Worm (Caenorhabditis elegans) whole organism, young adult: ENCODE measurements around the gene mcm-7.

Experiments
- B0035.1 ChIP-seq: sonication (generic microtip); optimal IDR thresholded peaks from 2 replicates; lab custom pipeline; 2016; ENCODE audit warnings: missing genetic modification characterization, mild to moderate bottlenecking, missing compliant biosample characterization, missing genotype, missing genetic modification reagents
- B0261.1 ChIP-seq: sonication (generic microtip); optimal IDR thresholded peaks from 2 replicates; lab custom pipeline; 2016; ENCODE audit warnings: mild to moderate bottlenecking, missing genetic modification characterization, moderate library complexity, missing compliant biosample characterization
- C06A6.2 ChIP-seq: fragments of 200-800 bp; sonication (Bioruptor generic); conservative IDR thresholded peaks from 2 replicates; pipeline ENCODE4 v1.3.6; 2022; ENCODE audit warnings: missing genetic modification characterization, missing compliant biosample characterization
- F10E7.11 ChIP-seq: sonication (generic microtip); optimal IDR thresholded peaks from 2 replicates; lab custom pipeline; 2017; ENCODE audit warnings: mild to moderate bottlenecking, missing genetic modification characterization, moderate library complexity, missing compliant biosample characterization
- F22D6.2 ChIP-seq: sonication (generic microtip); optimal IDR thresholded peaks from 2 replicates; lab custom pipeline; 2016; ENCODE audit warnings: mild to moderate bottlenecking, missing genetic modification characterization, missing compliant biosample characterization
- F49E8.2 ChIP-seq: sonication (generic microtip); optimal IDR thresholded peaks from 3 replicates; lab custom pipeline; 2017; ENCODE audit warnings: missing genetic modification characterization, mild to moderate bottlenecking, missing compliant biosample characterization, antibody characterized with exemption, moderate library complexity; ENCODE audit not compliant: insufficient read depth
- K12H6.12 ChIP-seq: fragments of 200-800 bp; sonication (Bioruptor generic); optimal IDR thresholded peaks from 2 replicates; lab custom pipeline; 2018; ENCODE audit warnings: mild to moderate bottlenecking, missing genetic modification characterization, missing compliant biosample characterization
- Y56A3A.18 ChIP-seq: fragments of 200-800 bp; sonication (Bioruptor generic); IDR thresholded peaks from 2 replicates; pipeline ENCODE4 v1.3.6; 2022; ENCODE audit warnings: missing genetic modification reagents, missing genetic modification characterization, missing compliant biosample characterization
- aptf-3 ChIP-seq: fragments of 200-800 bp; sonication (Bioruptor generic); IDR thresholded peaks from 2 replicates; pipeline ENCODE4 v1.3.6; 2022; ENCODE audit warnings: missing genetic modification characterization, missing compliant biosample characterization
- athp-1 ChIP-seq: sonication (generic microtip); optimal IDR thresholded peaks from 2 replicates; lab custom pipeline; 2017; ENCODE audit warnings: mild to moderate bottlenecking, missing genetic modification characterization, missing compliant biosample characterization
- attf-6 ChIP-seq: fragments of 200-800 bp; sonication (Bioruptor generic); IDR thresholded peaks from 2 replicates; pipeline ENCODE4 v1.3.6; 2022; ENCODE audit warnings: missing genetic modification reagents, missing genetic modification characterization, missing compliant biosample characterization
- cebp-1 ChIP-seq, 2 experiments: fragments of 200-800 bp in 1 of 2; sonication (Bioruptor generic) in 1 of 2; sonication (generic microtip) in 1 of 2; IDR thresholded peaks in 1 of 2; optimal IDR thresholded peaks in 1 of 2; 2 replicates each; pipeline versions ENCODE4 v1.3.6 to Lab custom; 2017 to 2022; ENCODE audit warnings: missing compliant biosample characterization in 2 of 2, missing genetic modification characterization in 2 of 2, mild to moderate bottlenecking in 1 of 2, missing genetic modification reagents in 1 of 2, moderate library complexity in 1 of 2
- ceh-27 ChIP-seq: fragments of 200-800 bp; sonication (Bioruptor generic); optimal IDR thresholded peaks from 2 replicates; lab custom pipeline; 2018; ENCODE audit warnings: mild to moderate bottlenecking, missing genetic modification characterization, moderate library complexity, missing compliant biosample characterization
- die-1 ChIP-seq: sonication (generic microtip); optimal IDR thresholded peaks from 2 replicates; lab custom pipeline; 2016; ENCODE audit warnings: missing genotype, mild to moderate bottlenecking, missing genetic modification characterization, missing compliant biosample characterization
- dox-1 ChIP-seq: fragments of 200-800 bp; sonication (Bioruptor generic); IDR thresholded peaks from 2 replicates; pipeline ENCODE4 v1.3.6; 2022; ENCODE audit warnings: missing genetic modification reagents, missing genetic modification characterization, missing compliant biosample characterization
- ekl-4 ChIP-seq: fragments of 200-800 bp; sonication (Bioruptor generic); IDR thresholded peaks from 2 replicates; pipeline ENCODE4 v1.3.6; 2022; ENCODE audit warnings: missing genetic modification reagents, missing genetic modification characterization, missing compliant biosample characterization
- fkh-3 ChIP-seq: sonication (generic microtip); optimal IDR thresholded peaks from 2 replicates; lab custom pipeline; 2016; ENCODE audit warnings: mild to moderate bottlenecking, missing genetic modification characterization, missing compliant biosample characterization
- hmg-20 ChIP-seq: fragments of 200-800 bp; sonication (Bioruptor generic); IDR thresholded peaks from 2 replicates; pipeline ENCODE4 v1.3.6; 2022; ENCODE audit warnings: missing genetic modification reagents, missing genetic modification characterization, missing compliant biosample characterization
- lin-26 ChIP-seq: fragments of 200-800 bp; sonication (Bioruptor generic); IDR thresholded peaks from 2 replicates; pipeline ENCODE4 v1.3.6; 2022; ENCODE audit warnings: missing genetic modification reagents, missing genetic modification characterization, missing compliant biosample characterization
- lir-1 ChIP-seq: fragments of 200-800 bp; sonication (Bioruptor generic); conservative IDR thresholded peaks from 2 replicates; pipeline ENCODE4 v1.3.6; 2022; ENCODE audit warnings: missing genetic modification reagents, missing genetic modification characterization, missing compliant biosample characterization
- madf-3 ChIP-seq: fragments of 200-800 bp; sonication (Bioruptor generic); IDR thresholded peaks from 2 replicates; pipeline ENCODE4 v1.3.6; 2022; ENCODE audit warnings: missing genetic modification reagents, missing genetic modification characterization, missing compliant biosample characterization
- mcd-1 ChIP-seq: fragments of 200-800 bp; sonication (Bioruptor generic); IDR thresholded peaks from 2 replicates; pipeline ENCODE4 v1.3.6; 2022; ENCODE audit warnings: missing genetic modification reagents, missing genetic modification characterization, missing compliant biosample characterization
- mxl-1 ChIP-seq: sonication (generic microtip); optimal IDR thresholded peaks from 2 replicates; lab custom pipeline; 2016; ENCODE audit warnings: missing genetic modification characterization, missing compliant biosample characterization
- nfya-1 ChIP-seq: sonication (generic microtip); optimal IDR thresholded peaks from 2 replicates; lab custom pipeline; 2017; ENCODE audit warnings: antibody characterized with exemption, missing compliant biosample characterization, missing genetic modification characterization, borderline replicate concordance; ENCODE audit not compliant: insufficient read depth
- nhr-120 ChIP-seq: fragments of 200-800 bp; sonication (Bioruptor generic); IDR thresholded peaks from 2 replicates; pipeline ENCODE4 v1.3.6; 2022; ENCODE audit warnings: missing genetic modification characterization, missing compliant biosample characterization
- nhr-179 ChIP-seq: sonication (generic microtip); optimal IDR thresholded peaks from 2 replicates; lab custom pipeline; 2016; ENCODE audit warnings: mild to moderate bottlenecking, missing genetic modification characterization, missing compliant biosample characterization
- pbrm-1 ChIP-seq: fragments of 200-800 bp; sonication (Bioruptor generic); IDR thresholded peaks from 2 replicates; pipeline ENCODE4 v1.3.6; 2022; ENCODE audit warnings: missing genetic modification reagents, missing genetic modification characterization, missing compliant biosample characterization
- rec-8 ChIP-seq, 2 experiments: sonication (generic microtip); optimal IDR thresholded peaks; 2 replicates each; lab custom pipeline; 2016; ENCODE audit warnings: mild to moderate bottlenecking in 2 of 2, missing genetic modification characterization in 2 of 2, missing genetic modification reagents in 2 of 2, missing genotype in 2 of 2, missing biosample characterization in 1 of 2, missing compliant biosample characterization in 1 of 2, moderate library complexity in 1 of 2
- sea-2 ChIP-seq: fragments of 200-800 bp; sonication (Bioruptor generic); IDR thresholded peaks from 2 replicates; pipeline ENCODE4 v1.3.6; 2022; ENCODE audit warnings: missing genetic modification characterization, missing compliant biosample characterization
- snpc-1.3 ChIP-seq: sonication (generic microtip); optimal IDR thresholded peaks from 2 replicates; lab custom pipeline; 2017; ENCODE audit warnings: missing genetic modification characterization, mild to moderate bottlenecking, missing compliant biosample characterization, antibody characterized with exemption, moderate library complexity, missing genotype, missing genetic modification reagents; ENCODE audit not compliant: insufficient read depth
- snpc-3.4 ChIP-seq: sonication (generic microtip); optimal IDR thresholded peaks from 2 replicates; lab custom pipeline; 2017; ENCODE audit warnings: missing genetic modification characterization, mild to moderate bottlenecking, missing compliant biosample characterization, antibody characterized with exemption, moderate library complexity, missing genotype, missing genetic modification reagents
- snpc-4 ChIP-seq, 5 experiments: fragments of 150-350 bp in 1 of 5; sonication (generic microtip) in 4 of 5; optimal IDR thresholded peaks; 2 replicates each; lab custom pipeline; 2014 to 2018; ENCODE audit warnings: missing genetic modification characterization in 5 of 5, missing biosample characterization in 3 of 5, antibody characterized with exemption in 2 of 5, mild to moderate bottlenecking in 2 of 5, missing compliant biosample characterization in 2 of 5, missing genotype in 2 of 5, moderate library complexity in 2 of 5, missing genetic modification reagents in 1 of 5
- tlf-1 ChIP-seq: fragments of 200-800 bp; sonication (Bioruptor generic); optimal IDR thresholded peaks from 2 replicates; lab custom pipeline; 2018; ENCODE audit warnings: mild to moderate bottlenecking, missing genetic modification characterization, missing compliant biosample characterization
- ztf-6 ChIP-seq: fragments of 200-800 bp; sonication (Bioruptor generic); IDR thresholded peaks from 2 replicates; pipeline ENCODE4 v1.3.6; 2022; ENCODE audit warnings: missing genetic modification reagents, missing genetic modification characterization, missing compliant biosample characterization

The mcm-7 gene

DNA sequence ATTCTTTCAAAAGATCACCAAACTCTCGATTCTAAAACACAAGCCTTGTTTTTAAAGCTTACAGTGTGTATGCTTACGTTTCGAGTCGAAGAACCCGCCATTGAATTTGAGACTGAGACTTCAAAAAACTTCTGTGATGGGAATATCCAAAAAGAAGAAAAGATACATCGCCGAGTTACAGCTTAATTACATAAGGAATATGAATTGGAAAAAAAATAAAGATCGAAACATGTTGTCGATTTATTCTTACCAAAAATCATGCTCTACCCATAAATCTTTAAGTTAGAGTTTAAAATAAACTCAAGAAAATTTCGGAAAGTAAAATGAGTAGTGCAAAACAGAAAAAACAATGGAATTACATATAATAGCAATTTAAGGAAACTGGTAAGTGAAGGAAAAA is 39.2 kb downstream of the mcm-7 start, which contains the start of gene F13A2.10:
Gene F13A2.10, minus strand, starts transcription at position 101 of the 400 bp plus-strand sequence.
- no peak for TF ChIP-seq K12H6.12 (tag; lab: Kevin White, UChicago)
- TF ChIP-seq mcd-1 (GFP tag; lab: Robert Waterston, UW) = no peak
- TF ChIP-seq B0261.1 (tag; lab: Kevin White, UChicago) = no peak
- no peak for TF ChIP-seq Y56A3A.18 (GFP tag; lab: Robert Waterston, UW)
- no peak for TF ChIP-seq ekl-4

DNA sequence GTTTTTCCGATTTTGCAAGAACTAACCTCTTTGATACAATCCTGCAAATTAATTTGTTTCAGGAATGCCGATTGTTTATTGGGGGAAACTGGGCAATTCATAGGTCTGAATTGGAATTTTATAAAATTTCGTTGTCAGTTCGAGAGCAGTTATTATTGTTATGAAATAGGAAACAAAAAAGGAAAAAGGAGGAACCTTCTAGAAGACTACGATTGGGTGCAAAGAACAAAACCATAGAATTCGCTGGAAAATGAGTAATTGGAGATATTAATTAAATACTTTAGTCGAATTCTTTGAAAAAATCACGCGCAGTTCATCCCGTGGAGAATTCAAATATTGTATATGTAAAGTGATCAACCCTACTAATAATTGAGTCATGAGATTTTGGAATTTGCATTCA is 40.4 kb downstream of the mcm-7 start, which contains the start of gene F13A2.9:
Gene F13A2.9, minus strand, starts transcription at position 101 of the 400 bp plus-strand sequence.
- TF ChIP-seq aptf-3 (GFP tag; lab: Robert Waterston, UW) = no peak

DNA sequence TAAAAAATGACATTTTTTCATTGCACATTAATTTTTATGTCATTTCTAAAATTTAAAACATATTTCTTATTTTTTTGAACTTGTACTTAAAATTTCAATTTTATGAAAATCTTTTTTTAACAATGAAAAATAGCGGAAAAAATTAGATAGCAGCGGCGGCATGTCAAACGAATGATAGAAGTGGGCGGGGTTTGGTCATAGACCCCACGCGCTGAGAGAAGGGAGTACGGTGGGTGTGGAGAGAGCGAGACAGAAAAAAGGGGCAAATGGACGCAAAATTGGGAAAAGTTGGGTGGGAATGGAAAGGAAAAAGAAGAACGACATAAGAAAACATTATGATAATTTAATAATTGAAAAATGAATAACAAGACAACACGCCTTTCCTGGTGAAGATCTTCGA is 41.0 kb downstream of the mcm-7 start:
- TF ChIP-seq lir-1 (GFP tag; lab: Robert Waterston, UW) (no peak), ztf-6 (GFP tag; lab: Robert Waterston, UW) (no peak), snpc-1.3 (no peak), dox-1 (GFP tag; lab: Robert Waterston, UW) (no peak), hmg-20 (no peak), snpc-4 (GFP tag; optimal IDR thresholded peaks at IDR 0.05; lab: Kevin White, UChicago) (no peak), snpc-4 (tag; optimal IDR thresholded peaks at IDR 0.05; lab: Kevin White, UChicago) (no peak), madf-3 (GFP tag; lab: Robert Waterston, UW) (no peak), tlf-1 (GFP tag; lab: Kevin White, UChicago) (no peak), lin-26 (GFP tag; lab: Robert Waterston, UW) (no peak), F49E8.2 (tag; lab: Kevin White, UChicago) (no peak), attf-6 (GFP tag; lab: Robert Waterston, UW) (no peak), pbrm-1 (GFP tag; lab: Robert Waterston, UW) (no peak), F10E7.11 (tag; lab: Kevin White, UChicago) (no peak), nfya-1 (tag; lab: Kevin White, UChicago) (no peak), athp-1 (tag; lab: Kevin White, UChicago) (no peak), fkh-3 (no peak)

DNA sequence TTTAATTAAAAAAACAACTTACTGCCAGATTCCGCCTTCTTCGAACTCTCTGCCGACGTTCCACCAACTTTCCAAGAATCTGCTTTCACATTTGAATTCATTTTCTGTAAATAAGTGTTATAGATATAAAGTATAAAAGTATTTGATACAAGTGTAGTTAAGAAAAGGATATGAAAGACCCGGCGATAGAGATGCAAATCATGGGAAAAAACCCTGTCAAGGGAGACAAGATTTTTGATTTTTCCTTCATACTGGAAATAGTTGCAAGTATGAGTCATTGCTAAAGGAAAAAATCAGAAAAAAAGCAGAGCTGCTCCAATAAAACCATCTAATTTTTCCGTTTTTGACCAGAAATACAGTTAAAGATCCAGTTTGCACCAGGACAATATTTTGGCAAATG is 49.3 kb downstream of the mcm-7 start, which contains the start of gene F13A2.3:
Gene F13A2.3, minus strand, starts transcription at position 101 of the 400 bp plus-strand sequence.
- TF ChIP-seq cebp-1 (GFP tag; IDR thresholded peaks at IDR 0.05; lab: Robert Waterston, UW) (no peak), cebp-1 (tag; optimal IDR thresholded peaks at IDR 0.05; lab: Kevin White, UChicago) (no peak), nhr-179 (tag; lab: Kevin White, UChicago) (no peak), sea-2 (GFP tag; lab: Robert Waterston, UW) (no peak), die-1 (tag; lab: Kevin White, UChicago) (no peak), mxl-1 (tag; lab: Kevin White, UChicago) (no peak), attf-6 (GFP tag; lab: Robert Waterston, UW) (no peak), F22D6.2 (no peak), rec-8 (tag; optimal IDR thresholded peaks at IDR 0.05; lab: Kevin White, UChicago) (no peak), C06A6.2 (no peak), ceh-27 (GFP tag; lab: Kevin White, UChicago) (no peak), B0035.1 (tag; lab: Kevin White, UChicago) (no peak), snpc-3.4 (tag; lab: Kevin White, UChicago) (no peak), snpc-4 (GFP tag; optimal IDR thresholded peaks at IDR 0.05; lab: Kevin White, UChicago) (no peak), snpc-4 (tag; optimal IDR thresholded peaks at IDR 0.05; lab: Kevin White, UChicago) (no peak), nhr-120 (no peak)
- TF ChIP-seq, all 124 proteins: peak for 0
